Fruit fly (Drosophila melanogaster): ENCODE results near the gene Sgp.
A peak's percentile ranks its signal among the peaks of the same experiment; 100 is the strongest.

Sgp gene

DNA sequence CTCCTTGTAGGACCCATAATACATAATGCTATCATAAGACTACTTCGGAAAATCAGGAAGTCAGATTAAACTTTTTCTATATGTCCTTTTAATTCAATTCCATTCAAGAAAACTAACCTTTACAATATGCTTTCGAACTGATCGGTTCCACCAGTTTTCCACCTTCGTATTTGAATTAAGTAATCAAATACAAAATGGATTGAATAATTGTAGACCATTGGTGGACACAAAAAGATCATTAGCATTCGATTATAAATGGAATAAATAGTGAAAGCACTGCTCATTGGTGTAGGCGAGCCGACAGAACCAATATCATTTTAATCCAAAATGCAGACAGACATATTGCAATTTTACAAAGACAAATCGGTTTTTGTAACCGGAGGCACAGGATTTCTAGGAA lies at the start of gene Sgp:
Gene Sgp, plus strand, starts transcription at position 301 of the 400 bp plus-strand sequence.
- TF ChIP-seq CG1620 (GFP tag; optimal IDR thresholded peaks at IDR 0.05): no peak
- TF ChIP-seq tj (GFP tag; optimal IDR thresholded peaks at IDR 0.05): no peak
- TF ChIP-seq Clk (GFP tag; optimal IDR thresholded peaks at IDR 0.05): no peak
- no peak for TF ChIP-seq CG12768 (GFP tag; optimal IDR thresholded peaks at IDR 0.05)
- TF ChIP-seq cnc (optimal IDR thresholded peaks at IDR 0.05): no peak
- TF ChIP-seq Crg-1 (GFP tag; optimal IDR thresholded peaks at IDR 0.05): no peak
- TF ChIP-seq pad (GFP tag; optimal IDR thresholded peaks at IDR 0.05): no peak
- TF ChIP-seq CG7101 (tag; optimal IDR thresholded peaks at IDR 0.05): no peak
- no peak for TF ChIP-seq ovo (GFP tag; optimal IDR thresholded peaks at IDR 0.05)
- no peak for TF ChIP-seq Mnt (GFP tag; optimal IDR thresholded peaks at IDR 0.05)

DNA sequence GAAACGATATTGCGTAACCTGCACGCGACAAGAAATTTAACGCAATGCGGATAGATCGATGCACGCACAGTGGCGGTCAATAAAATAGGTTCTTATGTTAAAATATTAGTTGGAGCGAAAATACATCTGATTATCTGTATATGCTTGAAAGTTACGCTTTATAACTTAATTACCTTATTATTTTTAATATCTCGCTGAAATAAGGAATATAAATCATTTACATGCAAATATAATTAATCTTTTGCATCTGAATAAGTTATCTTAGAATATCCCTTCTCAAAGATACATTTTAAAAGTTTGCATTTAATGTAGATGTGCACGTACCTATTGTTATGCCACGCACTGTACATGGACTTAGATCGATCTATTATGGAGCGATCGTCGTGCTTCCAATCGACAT lies 47.8 kb upstream of the Sgp start:
- TF ChIP-seq kay (GFP tag; ENCODE audit: borderline replicate concordance) (peak; percentile 20), ovo (GFP tag; optimal IDR thresholded peaks at IDR 0.05) (no peak)

DNA sequence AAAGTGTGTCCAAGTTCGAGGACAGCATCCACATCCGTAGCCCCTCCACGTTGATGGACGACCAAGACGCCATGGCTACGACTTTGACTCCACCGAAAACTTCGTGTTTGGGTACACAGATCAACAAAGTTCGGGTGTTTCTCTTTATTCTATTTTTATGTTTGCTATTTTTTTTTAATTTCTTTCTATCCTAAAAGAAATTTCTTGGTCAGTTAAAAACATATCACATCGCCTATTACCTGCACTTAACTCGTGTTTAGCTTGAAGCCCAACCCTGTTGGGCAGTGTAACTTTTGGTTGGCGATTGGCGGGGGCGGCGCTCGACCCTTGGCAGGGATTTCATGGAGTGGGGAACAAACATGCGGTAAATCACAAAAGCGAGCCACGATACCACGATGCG lies 46.0 kb upstream of the Sgp start:
- TF ChIP-seq CG14711 (tag; optimal IDR thresholded peaks at IDR 0.05) (no peak), kay (GFP tag; ENCODE audit: borderline replicate concordance) (no peak), CG1620 (GFP tag; optimal IDR thresholded peaks at IDR 0.05) (no peak), CG11617 (GFP tag; optimal IDR thresholded peaks at IDR 0.05) (no peak), CG7045 (GFP tag; optimal IDR thresholded peaks at IDR 0.05) (no peak), pad (GFP tag; optimal IDR thresholded peaks at IDR 0.05) (no peak), CG33017 (tag; optimal IDR thresholded peaks at IDR 0.05) (no peak), toe (GFP tag; optimal IDR thresholded peaks at IDR 0.05) (no peak), Hr96 (GFP tag; optimal IDR thresholded peaks at IDR 0.05) (no peak)

DNA sequence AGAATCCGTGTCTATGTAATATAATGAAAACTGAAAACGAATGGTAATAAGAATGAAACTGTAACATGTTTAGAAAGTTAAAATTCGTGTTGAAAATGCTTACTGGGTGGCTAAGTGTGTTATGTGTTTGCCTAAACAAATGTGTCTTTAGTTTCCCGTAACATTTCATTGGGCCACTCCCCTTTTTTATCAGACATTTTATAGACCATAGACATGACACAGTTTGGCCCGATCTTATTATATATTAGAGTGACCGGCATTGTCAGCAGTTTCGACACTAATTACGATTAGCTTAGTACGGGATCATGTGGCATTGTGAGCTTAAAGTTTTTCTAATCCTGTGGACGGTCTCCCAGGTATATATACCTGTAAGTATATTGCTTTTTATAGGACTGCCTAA lies 42.4 kb upstream of the Sgp start, which contains the start of gene CheA29a:
Gene CheA29a, plus strand, starts transcription at position 301 of the 400 bp plus-strand sequence.
- TF ChIP-seq toe (GFP tag; optimal IDR thresholded peaks at IDR 0.05) (no peak), Hr96 (GFP tag; optimal IDR thresholded peaks at IDR 0.05) (no peak), bab1 (GFP tag; optimal IDR thresholded peaks at IDR 0.05) (no peak), Clk (GFP tag; optimal IDR thresholded peaks at IDR 0.05) (no peak), CG11617 (GFP tag; optimal IDR thresholded peaks at IDR 0.05) (no peak), tj (GFP tag; optimal IDR thresholded peaks at IDR 0.05) (no peak), CG1620 (GFP tag; optimal IDR thresholded peaks at IDR 0.05) (no peak), CG5204 (GFP tag; optimal IDR thresholded peaks at IDR 0.05) (no peak), Mnt (GFP tag; optimal IDR thresholded peaks at IDR 0.05) (no peak), cic (GFP tag; optimal IDR thresholded peaks at IDR 0.05) (no peak), CG7101 (tag; optimal IDR thresholded peaks at IDR 0.05) (no peak), CG7045 (GFP tag; optimal IDR thresholded peaks at IDR 0.05) (no peak), CG12768 (GFP tag; optimal IDR thresholded peaks at IDR 0.05) (no peak), Crg-1 (GFP tag; optimal IDR thresholded peaks at IDR 0.05) (no peak), ovo (GFP tag; optimal IDR thresholded peaks at IDR 0.05) (no peak), pad (GFP tag; optimal IDR thresholded peaks at IDR 0.05) (no peak), CG33017 (tag; optimal IDR thresholded peaks at IDR 0.05) (no peak), cnc (optimal IDR thresholded peaks at IDR 0.05) (no peak)

DNA sequence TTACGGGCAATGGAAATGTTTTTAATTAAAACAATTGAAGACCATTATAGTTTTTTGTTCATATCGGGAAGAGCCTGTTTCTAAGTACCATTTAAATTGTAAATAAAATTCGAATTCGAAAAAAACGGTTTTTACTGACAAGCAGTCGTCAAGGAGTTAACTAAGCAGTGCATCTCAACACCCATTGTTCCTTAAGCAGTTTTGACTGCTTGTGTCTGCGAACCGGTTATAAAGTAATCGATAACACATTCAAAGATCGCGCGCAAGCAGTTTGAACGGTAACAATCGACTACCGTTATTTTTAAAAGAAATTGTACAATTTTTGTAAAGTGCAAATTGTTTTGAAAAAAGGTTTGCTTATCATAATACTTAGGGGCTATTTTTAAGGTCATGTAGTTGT lies 41.5 kb upstream of the Sgp start:
- TF ChIP-seq CG33017 (tag; optimal IDR thresholded peaks at IDR 0.05) (no peak), tj (GFP tag; optimal IDR thresholded peaks at IDR 0.05) (no peak), Hr96 (GFP tag; optimal IDR thresholded peaks at IDR 0.05) (no peak), Clk (GFP tag; optimal IDR thresholded peaks at IDR 0.05) (no peak), CG1620 (GFP tag; optimal IDR thresholded peaks at IDR 0.05) (no peak), CG12768 (GFP tag; optimal IDR thresholded peaks at IDR 0.05) (no peak), kay (GFP tag; ENCODE audit: borderline replicate concordance) (no peak), CG5204 (GFP tag; optimal IDR thresholded peaks at IDR 0.05) (no peak), CG7101 (tag; optimal IDR thresholded peaks at IDR 0.05) (no peak), CG7045 (GFP tag; optimal IDR thresholded peaks at IDR 0.05) (no peak), ovo (GFP tag; optimal IDR thresholded peaks at IDR 0.05) (no peak), pad (GFP tag; optimal IDR thresholded peaks at IDR 0.05) (no peak), cic (GFP tag; optimal IDR thresholded peaks at IDR 0.05) (no peak), bab1 (GFP tag; optimal IDR thresholded peaks at IDR 0.05) (no peak), CG11617 (GFP tag; optimal IDR thresholded peaks at IDR 0.05) (no peak), toe (GFP tag; optimal IDR thresholded peaks at IDR 0.05) (no peak), Mnt (GFP tag; optimal IDR thresholded peaks at IDR 0.05) (no peak)

DNA sequence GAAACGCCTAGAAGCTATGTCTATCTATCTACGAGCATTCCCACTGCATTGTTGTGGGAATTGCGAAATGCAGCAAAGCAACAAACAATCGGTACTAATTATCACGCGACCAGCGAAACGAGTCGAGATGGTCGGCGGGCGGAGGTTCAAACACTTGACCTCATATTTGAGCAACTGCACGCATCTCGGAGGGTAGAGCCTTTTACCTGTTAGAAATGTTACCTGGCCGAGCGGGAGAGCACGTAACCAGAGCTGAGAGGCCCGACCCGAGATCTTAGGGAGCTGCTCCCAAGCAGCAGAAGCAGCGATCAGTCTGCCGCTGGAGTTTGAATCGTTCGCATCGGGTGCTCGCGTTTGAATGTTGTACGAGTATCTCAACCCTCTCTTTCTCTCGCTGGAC lies 41.1 kb upstream of the Sgp start:
- no peak for TF ChIP-seq cic (GFP tag; optimal IDR thresholded peaks at IDR 0.05)

DNA sequence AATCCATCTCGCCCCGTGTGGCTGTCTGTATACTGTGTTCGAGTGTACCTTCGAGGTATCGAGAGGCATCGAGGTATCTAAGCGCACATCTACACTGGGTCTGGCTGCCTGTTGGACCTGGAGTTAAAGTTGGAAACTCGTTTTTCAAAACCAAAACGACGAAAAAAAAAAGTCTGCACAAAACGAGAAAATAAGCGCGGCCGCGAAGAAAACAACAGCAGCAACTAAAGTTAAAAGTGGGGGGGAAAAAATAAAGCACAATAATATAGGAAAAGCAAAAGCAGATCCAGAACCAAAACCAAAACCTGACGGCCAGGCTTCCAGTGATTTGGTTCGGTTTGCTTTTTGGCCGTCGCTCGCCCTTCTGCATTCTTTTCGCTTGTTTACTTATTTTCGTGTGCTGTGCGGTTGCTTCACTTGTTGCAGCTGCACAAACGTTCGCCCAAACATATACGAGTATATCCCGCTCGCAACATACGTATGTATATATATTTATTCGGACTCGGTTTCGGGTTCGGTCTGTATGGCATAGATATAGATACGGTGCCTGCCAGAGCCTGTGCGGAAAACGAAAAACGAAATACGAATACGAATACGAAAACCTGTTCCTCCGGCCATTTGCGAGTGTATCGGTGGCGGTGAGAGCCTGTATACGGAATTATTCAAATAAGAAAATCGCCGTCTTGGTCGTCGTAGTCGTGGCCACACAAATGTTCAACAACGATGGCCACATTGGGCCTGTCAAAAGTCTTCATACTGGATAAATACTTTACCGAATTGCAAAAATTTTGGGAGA lies 40.4 kb upstream of the Sgp start:
- TF ChIP-seq toe (GFP tag; optimal IDR thresholded peaks at IDR 0.05): no peak
- no peak for TF ChIP-seq CG11617 (GFP tag; optimal IDR thresholded peaks at IDR 0.05)
- TF ChIP-seq Hr96 (GFP tag; optimal IDR thresholded peaks at IDR 0.05): no peak
- no peak for TF ChIP-seq pad (GFP tag; optimal IDR thresholded peaks at IDR 0.05)
- no peak for TF ChIP-seq CG5204 (GFP tag; optimal IDR thresholded peaks at IDR 0.05)
- no peak for TF ChIP-seq CG12768 (GFP tag; optimal IDR thresholded peaks at IDR 0.05)
- TF ChIP-seq CG1620 (GFP tag; optimal IDR thresholded peaks at IDR 0.05): no peak
- no peak for TF ChIP-seq kay (GFP tag; ENCODE audit: borderline replicate concordance)
- no peak for TF ChIP-seq cnc (optimal IDR thresholded peaks at IDR 0.05)

Measured in whole organism, adult.